Worm (Caenorhabditis elegans): Measurements from ENCODE around the gene F10G2.2.

DNA sequence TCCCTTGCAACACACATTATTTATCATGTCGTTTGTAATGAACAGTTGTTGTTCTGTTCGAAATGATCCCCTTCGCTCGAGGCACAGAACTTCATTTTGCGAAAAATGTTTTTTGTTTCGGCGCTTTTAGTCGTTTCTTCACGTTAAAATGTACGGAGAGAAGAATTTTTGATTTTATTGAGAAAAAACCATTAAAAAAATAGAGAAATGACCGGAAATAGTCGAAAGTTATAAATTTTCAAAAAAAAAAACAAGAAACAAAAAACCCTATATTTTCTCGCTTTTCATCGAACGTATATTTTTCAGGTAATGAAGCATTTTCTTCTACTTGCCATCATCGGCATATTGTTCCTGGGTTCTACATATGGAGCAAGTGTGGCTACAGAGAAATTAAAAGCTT lies 1.3 kb downstream of the F10G2.2 start, which contains the start of gene F10G2.1:
- no peak for TF ChIP-seq ZK546.5 (tag; optimal IDR thresholded peaks at IDR 0.05)
- TF ChIP-seq unc-39 (tag; optimal IDR thresholded peaks at IDR 0.05), result no peak
- TF ChIP-seq nhr-237 (tag; optimal IDR thresholded peaks at IDR 0.05), result no peak
- TF ChIP-seq fkh-10 (GFP tag; optimal IDR thresholded peaks at IDR 0.05), result no peak
- no peak for TF ChIP-seq skn-1 (tag; optimal IDR thresholded peaks at IDR 0.05)
- TF ChIP-seq ama-1 (optimal IDR thresholded peaks at IDR 0.05), result no peak
- no peak for TF ChIP-seq pqm-1 (tag; optimal IDR thresholded peaks at IDR 0.05)
- TF ChIP-seq ceh-82 (tag; optimal IDR thresholded peaks at IDR 0.05), result no peak
- TF ChIP-seq nhr-11 (tag; optimal IDR thresholded peaks at IDR 0.05), result no peak
- no peak for TF ChIP-seq unc-62 (GFP tag; optimal IDR thresholded peaks at IDR 0.05)
- TF ChIP-seq egl-27 (tag; optimal IDR thresholded peaks at IDR 0.05), result no peak
- TF ChIP-seq mml-1 (tag; optimal IDR thresholded peaks at IDR 0.05), result no peak
- no peak for TF ChIP-seq elt-1 (tag; optimal IDR thresholded peaks at IDR 0.05)

Data from whole organism, L3 larva.